Fruit fly (Drosophila melanogaster) whole organism, adult: ENCODE results near the gene Npc2f.

Experiments used
- CG11617 ChIP-seq: fragments of 200-800 bp; sonication (Bioruptor generic); optimal IDR thresholded peaks from 2 replicates; lab custom pipeline; 2017; ENCODE audit warnings: mild to moderate bottlenecking, missing biosample characterization, missing genetic modification reagents, missing genetic modification characterization
- CG12768 ChIP-seq: fragments of 200-800 bp; sonication (Bioruptor generic); optimal IDR thresholded peaks from 2 replicates; lab custom pipeline; 2017; ENCODE audit warnings: missing biosample characterization, missing genetic modification characterization, mild to moderate bottlenecking, moderate library complexity, missing genetic modification reagents
- CG14711 ChIP-seq: fragments of 200-800 bp; sonication (Bioruptor generic); optimal IDR thresholded peaks from 2 replicates; lab custom pipeline; 2018; ENCODE audit warnings: missing biosample characterization, mild to moderate bottlenecking, missing genetic modification characterization, moderate library complexity
- CG33017 ChIP-seq: fragments of 200-800 bp; sonication (Bioruptor generic); optimal IDR thresholded peaks from 2 replicates; lab custom pipeline; 2018; ENCODE audit warnings: missing biosample characterization, mild to moderate bottlenecking, missing genetic modification characterization, moderate library complexity
- CG5204 ChIP-seq: fragments of 200-800 bp; sonication (Bioruptor generic); optimal IDR thresholded peaks from 2 replicates; lab custom pipeline; 2016; ENCODE audit warnings: missing biosample characterization, missing genetic modification characterization
- CG7101 ChIP-seq: fragments of 200-800 bp; sonication (Bioruptor generic); optimal IDR thresholded peaks from 2 replicates; lab custom pipeline; 2018; ENCODE audit warnings: missing biosample characterization, mild to moderate bottlenecking, missing genetic modification characterization, moderate library complexity
- Clk ChIP-seq: fragments of 200-800 bp; sonication (Bioruptor generic); optimal IDR thresholded peaks from 2 replicates; lab custom pipeline; 2017; ENCODE audit warnings: missing biosample characterization, missing genetic modification characterization
- Crg-1 ChIP-seq: fragments of 200-800 bp; sonication (Bioruptor generic); optimal IDR thresholded peaks from 2 replicates; lab custom pipeline; 2016; ENCODE audit warnings: missing biosample characterization, missing genetic modification characterization
- Hr96 ChIP-seq: fragments of 200-800 bp; sonication (Bioruptor generic); optimal IDR thresholded peaks from 2 replicates; lab custom pipeline; 2016; ENCODE audit warnings: missing biosample characterization, missing genetic modification characterization
- cic ChIP-seq: fragments of 200-800 bp; sonication (Bioruptor generic); optimal IDR thresholded peaks from 2 replicates; lab custom pipeline; 2017; ENCODE audit warnings: missing biosample characterization, mild to moderate bottlenecking, missing genetic modification characterization, moderate library complexity
- cnc ChIP-seq, 2 experiments: fragments of >200 bp; optimal IDR thresholded peaks; 2 replicates each; lab custom pipeline; 2017
- kay ChIP-seq: fragments of 200-800 bp; sonication (Bioruptor generic); peaks from one replicate; lab custom pipeline; 2016; ENCODE audit warnings: missing biosample characterization, missing genetic modification characterization, borderline replicate concordance

- TF ChIP-seq kay (GFP tag; lab: Kevin White, UChicago) = peak; percentile 82
- no peak for TF ChIP-seq cnc (optimal IDR thresholded peaks at IDR 0.05; lab: Kevin White, UChicago)
- peak; percentile 58 for TF ChIP-seq CG7101 (tag; lab: Kevin White, UChicago)
- TF ChIP-seq cic = peak; percentile 36
- no peak for TF ChIP-seq Crg-1 (GFP tag; lab: Kevin White, UChicago)
- TF ChIP-seq CG12768 = peak; percentile 2
- TF ChIP-seq Hr96 (GFP tag; lab: Kevin White, UChicago) = no peak
- TF ChIP-seq CG33017 (tag; lab: Kevin White, UChicago) = peak; percentile 61
- TF ChIP-seq Clk = no peak
- TF ChIP-seq CG14711 (tag; lab: Kevin White, UChicago) = peak; percentile 61
- peak; percentile 10 for TF ChIP-seq CG5204
- peak; percentile 47 for TF ChIP-seq CG11617 (GFP tag; lab: Kevin White, UChicago)
These were observed 38.4 kb upstream of the Npc2f start for dm6 chr3R:24099039-24100026.
